Fruit fly (Drosophila melanogaster): Measurements from ENCODE around the gene Lgr4.
"Not testable (repeated sequence)": the region's sequence is repeated elsewhere in the genome, so short reads cannot be mapped to it uniquely, and the experiment has no call there.

The Lgr4 gene

DNA sequence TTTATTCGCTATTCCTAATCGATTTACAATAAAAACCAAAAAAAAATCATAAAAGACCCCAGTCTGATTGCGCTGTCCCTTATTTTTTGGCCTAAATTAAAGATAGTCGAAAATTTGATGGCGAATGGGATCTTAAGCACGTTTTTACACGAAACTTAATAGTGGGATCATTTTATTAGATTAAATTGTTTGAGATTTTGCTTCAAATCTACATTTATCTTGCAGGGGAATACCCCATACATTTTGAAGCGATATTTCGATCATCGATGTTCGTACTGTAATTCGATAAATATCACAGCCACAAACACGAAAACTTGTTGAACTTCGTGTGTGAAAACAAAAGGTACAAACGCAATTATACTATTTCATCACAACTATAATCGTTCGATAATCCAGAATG is 4.8 kb downstream of the Lgr4 start, which contains the start of gene CG32641:
TSS of gene CG32641 (plus strand) at position 301 of the 400 bp plus-strand sequence.
- not testable (repeated sequence) for TF ChIP-seq CG15710 (tag; optimal IDR thresholded peaks at IDR 0.05); CG9948 (tag; optimal IDR thresholded peaks at IDR 0.05); CG13204 (GFP tag; optimal IDR thresholded peaks at IDR 0.05)

DNA sequence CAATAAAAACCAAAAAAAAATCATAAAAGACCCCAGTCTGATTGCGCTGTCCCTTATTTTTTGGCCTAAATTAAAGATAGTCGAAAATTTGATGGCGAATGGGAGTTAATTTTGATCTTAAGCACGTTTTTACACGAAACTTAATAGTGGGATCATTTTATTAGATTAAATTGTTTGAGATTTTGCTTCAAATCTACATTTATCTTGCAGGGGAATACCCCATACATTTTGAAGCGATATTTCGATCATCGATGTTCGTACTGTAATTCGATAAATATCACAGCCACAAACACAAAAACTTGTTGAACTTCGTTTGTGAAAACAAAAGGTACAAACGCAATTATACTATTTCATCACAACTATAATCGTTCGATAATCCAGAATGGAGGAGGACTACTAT is 11.2 kb downstream of the Lgr4 start, which contains the start of gene CG32640:
TSS of gene CG32640 (plus strand) at position 286 of the 400 bp plus-strand sequence.
- TF ChIP-seq CG4496 (GFP tag; IDR thresholded peaks at IDR 0.05) (peak; percentile 46; the same call in 1 of the 3 replicates), CG12605 (GFP tag; IDR thresholded peaks at IDR 0.05) (0 out of 2 replicates have a peak, but pooled peaks have one; percentile 10)

DNA sequence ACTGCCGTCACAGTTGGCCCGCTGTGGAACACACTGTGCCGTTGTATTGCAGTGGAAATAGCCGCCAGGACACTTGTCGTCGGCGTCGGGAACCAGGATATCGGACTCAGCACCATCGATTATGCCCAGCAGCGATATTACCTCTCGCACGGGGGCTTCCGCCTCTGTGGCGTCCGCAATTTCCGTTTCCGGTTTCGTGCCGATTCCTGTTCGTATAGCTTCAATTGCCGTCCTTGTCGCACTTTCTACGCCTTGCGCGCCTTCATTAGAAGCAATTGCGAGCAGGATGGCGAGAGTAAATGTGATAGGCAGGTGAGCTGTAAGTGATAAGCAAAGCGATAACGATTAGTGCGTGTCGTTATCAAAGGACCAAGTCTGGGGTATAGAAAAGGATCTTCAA is 16.1 kb downstream of the Lgr4 start:
- TF ChIP-seq CG8301 (tag; optimal IDR thresholded peaks at IDR 0.05) (no peak), rn (GFP tag; IDR thresholded peaks at IDR 0.05) (no peak), CG34367 (tag; optimal IDR thresholded peaks at IDR 0.05) (no peak), CG4496 (GFP tag; IDR thresholded peaks at IDR 0.05) (no peak), CG8159 (tag; optimal IDR thresholded peaks at IDR 0.05) (no peak), CG9948 (tag; optimal IDR thresholded peaks at IDR 0.05) (no peak), CG14655 (GFP tag; optimal IDR thresholded peaks at IDR 0.05) (no peak), CG17806 (tag; optimal IDR thresholded peaks at IDR 0.05) (no peak), fd96Ca (GFP tag; IDR thresholded peaks at IDR 0.05) (no peak), gl (tag; optimal IDR thresholded peaks at IDR 0.05) (no peak), EcR (GFP tag; optimal IDR thresholded peaks at IDR 0.05) (no peak), Pif1A (GFP tag; optimal IDR thresholded peaks at IDR 0.05) (no peak), CG10348 (GFP tag; IDR thresholded peaks at IDR 0.05) (no peak), CG13204 (GFP tag; optimal IDR thresholded peaks at IDR 0.05) (no peak), Ets98B (GFP tag; IDR thresholded peaks at IDR 0.05) (no peak), CG15710 (tag; optimal IDR thresholded peaks at IDR 0.05) (no peak), Snoo (tag; optimal IDR thresholded peaks at IDR 0.05) (no peak), Pif1B (GFP tag; optimal IDR thresholded peaks at IDR 0.05) (no peak), CG12605 (GFP tag; IDR thresholded peaks at IDR 0.05) (no peak), CG32121 (GFP tag; IDR thresholded peaks at IDR 0.05) (no peak)

DNA sequence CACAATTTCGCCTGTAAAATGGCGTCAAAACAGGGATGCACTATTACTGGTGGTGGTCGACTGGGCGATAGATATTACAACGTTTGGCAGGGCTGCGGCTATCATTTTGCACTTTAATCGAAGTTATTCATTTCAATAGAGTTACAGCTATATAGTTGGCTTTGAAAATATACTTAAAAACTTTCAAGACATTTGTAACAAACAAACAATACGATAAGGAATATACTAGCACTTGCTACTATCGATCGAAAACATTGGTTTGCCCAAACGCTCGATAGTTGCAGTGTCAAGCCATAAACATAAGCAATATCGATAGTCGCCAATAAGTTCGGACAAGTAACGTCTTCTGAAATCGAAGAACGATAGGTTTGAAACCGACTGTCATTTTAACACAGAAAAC is 29.5 kb downstream of the Lgr4 start, which contains the start of the genes Bap60 and CG12096:
TSS of gene Bap60 (minus strand) at position 28 of the 400 bp plus-strand sequence.
TSS of gene CG12096 (plus strand) at position 124 of the 400 bp plus-strand sequence.
- TF ChIP-seq CG8301 (tag; optimal IDR thresholded peaks at IDR 0.05) (no peak), CG34367 (tag; optimal IDR thresholded peaks at IDR 0.05) (peak; percentile 54), EcR (GFP tag; optimal IDR thresholded peaks at IDR 0.05) (no peak), fd96Ca (GFP tag; IDR thresholded peaks at IDR 0.05) (peak; percentile 77; the same call in 2 of the 3 replicates), CG4496 (GFP tag; IDR thresholded peaks at IDR 0.05) (peak; percentile 73; the same call in 2 of the 3 replicates), CG8159 (tag; optimal IDR thresholded peaks at IDR 0.05) (peak; percentile 68), Pif1A (GFP tag; optimal IDR thresholded peaks at IDR 0.05) (no peak), CG15710 (tag; optimal IDR thresholded peaks at IDR 0.05) (peak; percentile 75), rn (GFP tag; IDR thresholded peaks at IDR 0.05) (no peak), Snoo (tag; optimal IDR thresholded peaks at IDR 0.05) (peak; percentile 51), CG32121 (GFP tag; IDR thresholded peaks at IDR 0.05) (0 out of 2 replicates have a peak, but pooled peaks have one; percentile 16), CG12605 (GFP tag; IDR thresholded peaks at IDR 0.05) (no peak), gl (tag; optimal IDR thresholded peaks at IDR 0.05) (peak; percentile 10), CG9948 (tag; optimal IDR thresholded peaks at IDR 0.05) (peak; percentile 43), CG17806 (tag; optimal IDR thresholded peaks at IDR 0.05) (peak; percentile 53), Pif1B (GFP tag; optimal IDR thresholded peaks at IDR 0.05) (no peak)

DNA sequence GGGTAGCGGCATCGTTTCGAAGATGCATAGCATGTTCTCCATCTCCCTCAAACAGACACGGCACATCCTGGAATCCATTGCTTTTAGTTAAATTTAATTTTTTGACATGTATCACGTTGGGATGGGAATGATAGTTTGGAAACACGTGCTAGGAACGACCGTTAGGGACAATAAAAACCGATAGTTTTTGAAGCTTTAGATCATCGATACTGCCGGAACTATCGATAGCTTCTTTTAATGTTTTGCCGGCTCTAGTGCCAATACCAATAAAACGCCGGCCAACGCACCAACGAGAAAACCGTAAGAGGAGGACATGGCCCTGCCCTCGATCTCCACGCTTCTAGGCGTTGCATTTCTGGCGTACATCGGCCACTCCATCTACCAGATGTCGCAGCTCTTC is 34.2 kb downstream of the Lgr4 start, which contains the start of the genes CG4318 and CG4332:
TSS of gene CG4318 (minus strand) at position 142 of the 400 bp plus-strand sequence.
TSS of gene CG4332 (plus strand) at position 256 of the 400 bp plus-strand sequence.
- TF ChIP-seq EcR (GFP tag; optimal IDR thresholded peaks at IDR 0.05) (peak; percentile 2), CG13204 (GFP tag; optimal IDR thresholded peaks at IDR 0.05) (no peak), fd96Ca (GFP tag; IDR thresholded peaks at IDR 0.05) (no peak), CG15710 (tag; optimal IDR thresholded peaks at IDR 0.05) (no peak), CG8159 (tag; optimal IDR thresholded peaks at IDR 0.05) (no peak), CG10348 (GFP tag; IDR thresholded peaks at IDR 0.05) (no peak), CG9948 (tag; optimal IDR thresholded peaks at IDR 0.05) (no peak), CG32121 (GFP tag; IDR thresholded peaks at IDR 0.05) (no peak)

DNA sequence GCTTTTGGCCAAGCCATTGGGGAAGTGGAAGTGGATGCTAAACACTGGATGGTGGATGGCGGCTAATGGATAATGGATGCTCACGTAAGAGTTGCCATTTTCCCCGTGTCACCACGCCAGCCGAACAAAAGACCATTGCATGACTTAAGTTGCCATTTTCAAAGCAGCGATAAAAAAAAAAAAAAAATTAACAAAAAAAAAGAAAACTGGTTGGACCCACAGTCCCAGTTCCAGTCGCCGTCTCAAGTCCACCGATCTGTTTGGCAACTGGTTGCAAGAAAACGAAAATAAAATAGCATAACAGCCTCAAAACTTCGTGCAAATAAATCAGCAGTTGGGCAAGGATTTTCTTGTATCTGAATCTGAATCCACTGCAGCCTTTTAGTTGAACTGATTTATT is 39.9 kb downstream of the Lgr4 start:
- no peak for TF ChIP-seq Pif1B (GFP tag; optimal IDR thresholded peaks at IDR 0.05)
- no peak for TF ChIP-seq CG17806 (tag; optimal IDR thresholded peaks at IDR 0.05)
- no peak for TF ChIP-seq D1 (tag; optimal IDR thresholded peaks at IDR 0.05)
- TF ChIP-seq fd96Ca (GFP tag; IDR thresholded peaks at IDR 0.05): no peak
- peak; percentile 28; the same call in 1 of the 3 replicates for TF ChIP-seq CG4496 (GFP tag; IDR thresholded peaks at IDR 0.05)
- no peak for TF ChIP-seq Snoo (tag; optimal IDR thresholded peaks at IDR 0.05)
- TF ChIP-seq CG34367 (tag; optimal IDR thresholded peaks at IDR 0.05): no peak
- no peak for TF ChIP-seq rn (GFP tag; IDR thresholded peaks at IDR 0.05)
- TF ChIP-seq Pif1A (GFP tag; optimal IDR thresholded peaks at IDR 0.05): no peak
- TF ChIP-seq CG15710 (tag; optimal IDR thresholded peaks at IDR 0.05): no peak
- peak; percentile 33; the same call in 1 of the 2 replicates for TF ChIP-seq Ets98B (GFP tag; IDR thresholded peaks at IDR 0.05)
- 0 out of 2 replicates have a peak, but pooled peaks have one; percentile 34 for TF ChIP-seq CG12605 (GFP tag; IDR thresholded peaks at IDR 0.05)
